Worm (Caenorhabditis elegans) whole organism, L2 larva: ENCODE results near the gene Y69H2.3.

Experiments used
- C34F6.9 ChIP-seq: fragments of 150-350 bp; optimal IDR thresholded peaks from 2 replicates; lab custom pipeline; 2014; ENCODE audit warnings: missing biosample characterization, missing genetic modification characterization
- R02D3.7 ChIP-seq: fragments of 150-350 bp; optimal IDR thresholded peaks from 2 replicates; lab custom pipeline; 2014; ENCODE audit warnings: missing biosample characterization, missing genetic modification characterization
- ZK546.5 ChIP-seq: sonication (generic microtip); optimal IDR thresholded peaks from 2 replicates; lab custom pipeline; 2017; ENCODE audit warnings: missing biosample characterization, missing genetic modification characterization
- aly-2 ChIP-seq: fragments of 150-350 bp; optimal IDR thresholded peaks from 2 replicates; lab custom pipeline; 2014; ENCODE audit warnings: missing biosample characterization, missing genetic modification characterization
- ama-1 ChIP-seq: fragments of 150-350 bp; optimal IDR thresholded peaks from 2 replicates; lab custom pipeline; 2018; ENCODE audit warnings: inconsistent platforms
- blmp-1 ChIP-seq: sonication (generic microtip); optimal IDR thresholded peaks from 2 replicates; lab custom pipeline; 2017; ENCODE audit warnings: missing genetic modification characterization, mild to moderate bottlenecking, missing compliant biosample characterization, antibody characterized with exemption, moderate library complexity; ENCODE audit not compliant: insufficient read depth
- ceh-16 ChIP-seq: fragments of 150-350 bp; optimal IDR thresholded peaks from 2 replicates; lab custom pipeline; 2014; ENCODE audit warnings: missing biosample characterization, missing genetic modification characterization
- crh-2 ChIP-seq: sonication (generic microtip); optimal IDR thresholded peaks from 2 replicates; lab custom pipeline; 2017; ENCODE audit warnings: missing biosample characterization, missing genetic modification characterization
- dmd-4 ChIP-seq: sonication (generic microtip); optimal IDR thresholded peaks from 2 replicates; lab custom pipeline; 2017; ENCODE audit warnings: missing biosample characterization, missing genetic modification characterization
- egl-27 ChIP-seq: sonication (generic microtip); optimal IDR thresholded peaks from 3 replicates; lab custom pipeline; 2017; ENCODE audit warnings: missing biosample characterization, missing genetic modification reagents, missing genetic modification characterization
- fos-1 ChIP-seq: fragments of 150-350 bp; optimal IDR thresholded peaks from 2 replicates; lab custom pipeline; 2014; ENCODE audit warnings: missing biosample characterization, missing genetic modification characterization
- gmeb-1 ChIP-seq: fragments of 150-350 bp; optimal IDR thresholded peaks from 2 replicates; lab custom pipeline; 2014; ENCODE audit warnings: missing biosample characterization, missing genetic modification characterization
- lin-13 ChIP-seq: fragments of 150-350 bp; optimal IDR thresholded peaks from 2 replicates; lab custom pipeline; 2014; ENCODE audit warnings: missing biosample characterization, missing genetic modification reagents, missing genetic modification characterization
- lin-39 ChIP-seq: fragments of 150-350 bp; optimal IDR thresholded peaks from 2 replicates; lab custom pipeline; 2014; ENCODE audit warnings: missing biosample characterization, missing genetic modification reagents, missing genetic modification characterization
- lsy-2 ChIP-seq, 2 experiments: fragments of 150-350 bp in 1 of 2; sonication (generic microtip) in 1 of 2; optimal IDR thresholded peaks; 2 replicates each; lab custom pipeline; 2014 to 2017; ENCODE audit warnings: missing biosample characterization in 2 of 2, missing genetic modification characterization in 2 of 2
- mab-5 ChIP-seq: fragments of 150-350 bp; optimal IDR thresholded peaks from 2 replicates; lab custom pipeline; 2014; ENCODE audit warnings: missing biosample characterization, missing genetic modification characterization
- mbf-1 ChIP-seq: sonication (generic microtip); optimal IDR thresholded peaks from 2 replicates; lab custom pipeline; 2017; ENCODE audit warnings: missing biosample characterization, missing genetic modification characterization
- nhr-10 ChIP-seq: sonication (generic microtip); optimal IDR thresholded peaks from 2 replicates; lab custom pipeline; 2017; ENCODE audit warnings: missing biosample characterization, missing genetic modification characterization
- nhr-11 ChIP-seq: fragments of 150-350 bp; optimal IDR thresholded peaks from 2 replicates; lab custom pipeline; 2014; ENCODE audit warnings: missing biosample characterization, missing genetic modification characterization
- nhr-12 ChIP-seq: fragments of 150-350 bp; optimal IDR thresholded peaks from 2 replicates; lab custom pipeline; 2014; ENCODE audit warnings: missing biosample characterization, missing genetic modification characterization
- nhr-129 ChIP-seq: fragments of 150-350 bp; optimal IDR thresholded peaks from 2 replicates; lab custom pipeline; 2014; ENCODE audit warnings: missing biosample characterization, missing genetic modification characterization
- nhr-21 ChIP-seq: fragments of 150-350 bp; optimal IDR thresholded peaks from 2 replicates; lab custom pipeline; 2014; ENCODE audit warnings: missing biosample characterization, missing genetic modification characterization
- nhr-23 ChIP-seq: fragments of 150-350 bp; optimal IDR thresholded peaks from 2 replicates; lab custom pipeline; 2014; ENCODE audit warnings: missing biosample characterization, missing genetic modification reagents, missing genetic modification characterization
- nhr-237 ChIP-seq: fragments of 150-350 bp; optimal IDR thresholded peaks from 2 replicates; lab custom pipeline; 2014; ENCODE audit warnings: missing biosample characterization, missing genetic modification characterization
- nhr-25 ChIP-seq: fragments of 150-350 bp; sonication (generic microtip); optimal IDR thresholded peaks from 3 replicates; lab custom pipeline; 2014; ENCODE audit warnings: missing biosample characterization, missing genetic modification characterization
- nhr-6 ChIP-seq: fragments of 150-350 bp; optimal IDR thresholded peaks from 2 replicates; lab custom pipeline; 2014; ENCODE audit warnings: missing biosample characterization, missing genetic modification characterization
- nhr-77 ChIP-seq: fragments of 150-350 bp; optimal IDR thresholded peaks from 2 replicates; lab custom pipeline; 2014; ENCODE audit warnings: missing biosample characterization, missing genetic modification characterization
- skn-1 ChIP-seq: sonication (generic microtip); optimal IDR thresholded peaks from 2 replicates; lab custom pipeline; 2017; ENCODE audit warnings: missing biosample characterization, missing genetic modification characterization
- sma-3 ChIP-seq: sonication (generic microtip); optimal IDR thresholded peaks from 2 replicates; lab custom pipeline; 2016; ENCODE audit warnings: missing genetic modification reagents, missing genetic modification characterization, missing compliant biosample characterization
- sma-9 ChIP-seq, 2 experiments: fragments of 150-350 bp in 1 of 2; sonication (generic microtip) in 1 of 2; optimal IDR thresholded peaks; 2 replicates each; lab custom pipeline; 2014 to 2016; ENCODE audit warnings: missing genetic modification characterization in 2 of 2, mild to moderate bottlenecking in 1 of 2, missing biosample characterization in 1 of 2, missing compliant biosample characterization in 1 of 2, missing genetic modification reagents in 1 of 2, moderate library complexity in 1 of 2
- unc-39 ChIP-seq: fragments of 150-350 bp; optimal IDR thresholded peaks from 2 replicates; lab custom pipeline; 2014; ENCODE audit warnings: missing biosample characterization, missing genetic modification characterization
- unc-55 ChIP-seq: fragments of 150-350 bp; sonication (generic microtip); optimal IDR thresholded peaks from 3 replicates; lab custom pipeline; 2014; ENCODE audit warnings: missing biosample characterization, missing genetic modification reagents, missing genetic modification characterization
- unc-62 ChIP-seq: fragments of 150-350 bp; optimal IDR thresholded peaks from 2 replicates; lab custom pipeline; 2014; ENCODE audit warnings: missing biosample characterization, missing genetic modification reagents, missing genetic modification characterization
- zag-1 ChIP-seq: fragments of 150-350 bp; optimal IDR thresholded peaks from 2 replicates; lab custom pipeline; 2014; ENCODE audit warnings: missing biosample characterization, missing genetic modification characterization
- ztf-11 ChIP-seq: sonication (generic microtip); optimal IDR thresholded peaks from 2 replicates; lab custom pipeline; 2017; ENCODE audit warnings: missing biosample characterization, missing genetic modification characterization
- ztf-4 ChIP-seq: fragments of 150-350 bp; optimal IDR thresholded peaks from 2 replicates; lab custom pipeline; 2014; ENCODE audit warnings: missing biosample characterization, missing genetic modification characterization

Gene Y69H2.3

ce11 chrV:18644258-18644657, 19.7 kb downstream of the Y69H2.3 start:
- no peak for TF ChIP-seq nhr-237 (tag; lab: Kevin White, UChicago)
- no peak for TF ChIP-seq sma-3 (GFP tag; lab: Kevin White, UChicago)
- no peak for TF ChIP-seq nhr-10 (tag; lab: Kevin White, UChicago)
- TF ChIP-seq skn-1 (tag; lab: Kevin White, UChicago), result no peak
- no peak for TF ChIP-seq zag-1 (tag; lab: Kevin White, UChicago)
- no peak for TF ChIP-seq crh-2 (tag; lab: Kevin White, UChicago)
- TF ChIP-seq lin-39 (tag; lab: Kevin White, UChicago), result no peak
- TF ChIP-seq unc-62 (GFP tag; lab: Kevin White, UChicago), result no peak
- no peak for TF ChIP-seq R02D3.7
- TF ChIP-seq nhr-25, result no peak
- TF ChIP-seq unc-55 (GFP tag; lab: Kevin White, UChicago), result no peak
- TF ChIP-seq blmp-1 (tag; lab: Kevin White, UChicago), result no peak
- TF ChIP-seq sma-9 (GFP tag; optimal IDR thresholded peaks at IDR 0.05; lab: Kevin White, UChicago), result no peak
- TF ChIP-seq sma-9 (tag; optimal IDR thresholded peaks at IDR 0.05; lab: Kevin White, UChicago), result no peak
- no peak for TF ChIP-seq lsy-2 (tag; optimal IDR thresholded peaks at IDR 0.05; lab: Kevin White, UChicago)
- no peak for TF ChIP-seq mab-5

- peak in 1 of 2 experiments; percentile 1 for TF ChIP-seq lsy-2 (tag; optimal IDR thresholded peaks at IDR 0.05; lab: Kevin White, UChicago)
- TF ChIP-seq ztf-4 (tag; lab: Kevin White, UChicago), result peak; percentile 14
- peak; percentile 50 for TF ChIP-seq nhr-21 (tag; lab: Kevin White, UChicago)
- peak; percentile 58 for TF ChIP-seq sma-3 (GFP tag; lab: Kevin White, UChicago)
- no peak for TF ChIP-seq dmd-4 (tag; lab: Kevin White, UChicago)
- TF ChIP-seq lin-13 (GFP tag; lab: Kevin White, UChicago), result peak; percentile 23
- TF ChIP-seq ama-1, result peak; percentile 83
- no peak for TF ChIP-seq fos-1 (tag; lab: Kevin White, UChicago)
These were observed 24.1 kb downstream of the Y69H2.3 start, which contains the start of gene egas-1 for ce11 chrV:18639601-18640354. Gene egas-1 (plus strand): TSS chrV:18640304.

- TF ChIP-seq nhr-6, result no peak
- no peak for TF ChIP-seq ceh-16 (tag; lab: Kevin White, UChicago)
- TF ChIP-seq dmd-4 (tag; lab: Kevin White, UChicago), result no peak
- no peak for TF ChIP-seq gmeb-1 (tag; lab: Kevin White, UChicago)
- no peak for TF ChIP-seq lin-13 (GFP tag; lab: Kevin White, UChicago)
- no peak for TF ChIP-seq aly-2
- no peak for TF ChIP-seq ztf-11
- TF ChIP-seq skn-1 (tag; lab: Kevin White, UChicago), result no peak
- no peak for TF ChIP-seq lin-39 (tag; lab: Kevin White, UChicago)
- no peak for TF ChIP-seq mbf-1
- TF ChIP-seq, all 48 proteins: peak for 0
These were observed 24.9 kb downstream of the Y69H2.3 start for ce11 chrV:18639074-18639473.

- TF ChIP-seq ZK546.5 (tag; lab: Kevin White, UChicago) (no peak), sma-3 (GFP tag; lab: Kevin White, UChicago) (peak; percentile 34), blmp-1 (tag; lab: Kevin White, UChicago) (no peak), ceh-16 (tag; lab: Kevin White, UChicago) (peak; percentile 0), nhr-23 (tag; lab: Kevin White, UChicago) (no peak)
These were observed 25.5 kb downstream of the Y69H2.3 start, which contains the start of gene col-42 for ce11 chrV:18638367-18638873. Gene col-42 (plus strand): TSS chrV:18638484.

- peak; percentile 6 for TF ChIP-seq nhr-21 (tag; lab: Kevin White, UChicago)
- TF ChIP-seq mab-5, result no peak
- no peak for TF ChIP-seq crh-2 (tag; lab: Kevin White, UChicago)
- TF ChIP-seq C34F6.9 (tag; lab: Kevin White, UChicago), result no peak
- TF ChIP-seq nhr-23 (tag; lab: Kevin White, UChicago), result no peak
- no peak for TF ChIP-seq egl-27 (tag; lab: Kevin White, UChicago)
- no peak for TF ChIP-seq R02D3.7
- no peak for TF ChIP-seq ztf-11
- no peak for TF ChIP-seq unc-39 (tag; lab: Kevin White, UChicago)
- peak; percentile 58 for TF ChIP-seq sma-3 (GFP tag; lab: Kevin White, UChicago)
- TF ChIP-seq nhr-129 (tag; lab: Kevin White, UChicago), result peak; percentile 22
- no peak for TF ChIP-seq nhr-10 (tag; lab: Kevin White, UChicago)
- no peak for TF ChIP-seq ceh-16 (tag; lab: Kevin White, UChicago)
- peak; percentile 11 for TF ChIP-seq gmeb-1 (tag; lab: Kevin White, UChicago)
- no peak for TF ChIP-seq zag-1 (tag; lab: Kevin White, UChicago)
- no peak for TF ChIP-seq nhr-12 (tag; lab: Kevin White, UChicago)
- no peak for TF ChIP-seq skn-1 (tag; lab: Kevin White, UChicago)
- peak; percentile 36 for TF ChIP-seq nhr-25
- TF ChIP-seq ama-1, result peak; percentile 69
- TF ChIP-seq nhr-11 (tag; lab: Kevin White, UChicago), result no peak
- TF ChIP-seq nhr-77 (tag; lab: Kevin White, UChicago), result no peak
- no peak for TF ChIP-seq mbf-1
- TF ChIP-seq nhr-6, result no peak
These were observed 26.2 kb downstream of the Y69H2.3 start for ce11 chrV:18637544-18638366.
